Fruit fly (Drosophila melanogaster): Measurements from ENCODE around the gene Es2.

Es2 gene

DNA sequence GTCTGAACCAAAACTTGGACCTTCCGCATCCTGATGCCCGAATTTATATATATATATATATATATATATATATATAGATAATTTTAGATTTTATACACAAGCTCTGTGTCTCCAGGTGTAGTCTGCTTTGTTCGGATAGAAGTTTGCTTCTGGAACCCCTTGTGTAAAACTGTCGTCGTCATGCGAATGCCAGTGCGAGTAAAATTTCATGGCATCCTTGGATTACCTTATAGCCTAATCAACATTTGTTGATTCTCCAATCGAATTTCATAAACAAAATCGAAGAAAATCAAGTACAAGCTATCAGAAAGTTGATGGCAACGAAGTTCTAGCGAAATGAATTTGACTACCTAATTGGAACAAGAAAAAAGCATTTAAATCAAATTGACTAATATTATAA, 3.7 kb upstream of the Es2 start, which contains the start of gene CG32713:
Gene CG32713, minus strand, starts transcription at position 101 of the 400 bp plus-strand sequence.
- no peak for TF ChIP-seq Vsx2 (GFP tag; optimal IDR thresholded peaks at IDR 0.05; ENCODE audit: partially characterized antibody)
- no peak for TF ChIP-seq sv (GFP tag; optimal IDR thresholded peaks at IDR 0.05)
- no peak for TF ChIP-seq ey (GFP tag; optimal IDR thresholded peaks at IDR 0.05)
- TF ChIP-seq Dfd (GFP tag; optimal IDR thresholded peaks at IDR 0.05): no peak
- no peak for TF ChIP-seq Myc (optimal IDR thresholded peaks at IDR 0.05)
- TF ChIP-seq tai (GFP tag; optimal IDR thresholded peaks at IDR 0.05): no peak
- no peak for TF ChIP-seq Sp1 (GFP tag; optimal IDR thresholded peaks at IDR 0.05)
- no peak for TF ChIP-seq brk (GFP tag; optimal IDR thresholded peaks at IDR 0.05)
- TF ChIP-seq br (GFP tag; optimal IDR thresholded peaks at IDR 0.05): no peak
- no peak for TF ChIP-seq Rel (GFP tag; optimal IDR thresholded peaks at IDR 0.05)
- no peak for TF ChIP-seq Rel (tag; optimal IDR thresholded peaks at IDR 0.05)
- no peak for TF ChIP-seq CrebA (GFP tag; optimal IDR thresholded peaks at IDR 0.05; ENCODE audit: borderline replicate concordance)
- TF ChIP-seq Hr83 (GFP tag; optimal IDR thresholded peaks at IDR 0.05; ENCODE audit: poor library complexity, severe bottlenecking): no peak
- TF ChIP-seq Dif (GFP tag; optimal IDR thresholded peaks at IDR 0.05; ENCODE audit: partially characterized antibody): no peak
- TF ChIP-seq Abd-B (GFP tag; optimal IDR thresholded peaks at IDR 0.05): no peak
- no peak for TF ChIP-seq N (GFP tag; optimal IDR thresholded peaks at IDR 0.05)
- no peak for TF ChIP-seq woc (GFP tag; optimal IDR thresholded peaks at IDR 0.05)
- TF ChIP-seq foxo (GFP tag; optimal IDR thresholded peaks at IDR 0.05): no peak
- no peak for TF ChIP-seq fru (GFP tag; optimal IDR thresholded peaks at IDR 0.05)

DNA sequence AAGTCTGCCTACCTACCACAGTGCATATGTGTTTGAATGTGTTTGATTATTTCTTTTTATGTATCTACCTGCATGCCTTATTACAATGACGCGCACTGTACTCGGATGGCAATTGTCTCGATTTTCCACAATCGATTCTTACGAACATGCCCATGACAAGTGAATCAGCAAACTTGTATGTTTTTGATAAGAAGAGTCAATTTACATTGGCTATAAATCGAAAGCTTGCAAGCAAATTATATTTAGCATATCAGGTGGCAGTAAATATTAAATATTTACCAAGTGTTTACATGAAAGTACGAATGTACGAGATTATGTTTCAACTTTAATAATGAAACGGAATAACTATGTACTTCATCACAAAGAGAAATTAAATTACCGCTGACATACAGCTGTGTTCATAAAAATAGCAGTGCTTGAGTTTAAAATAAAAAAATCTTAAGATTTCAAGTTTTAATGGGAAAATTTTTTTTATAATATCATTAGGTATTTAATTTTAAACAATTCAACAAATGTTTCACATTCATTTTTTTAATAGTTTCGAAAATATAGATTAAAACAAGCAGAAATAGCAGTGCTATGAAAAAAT, 1.7 kb upstream of the Es2 start:
- TF ChIP-seq Hr83 (GFP tag; optimal IDR thresholded peaks at IDR 0.05; ENCODE audit: poor library complexity, severe bottlenecking) (no peak), sage (GFP tag; optimal IDR thresholded peaks at IDR 0.05) (no peak), lola (GFP tag; optimal IDR thresholded peaks at IDR 0.05) (no peak), pan (optimal IDR thresholded peaks at IDR 0.05) (no peak), h (GFP tag; optimal IDR thresholded peaks at IDR 0.05) (no peak), Rel (GFP tag; optimal IDR thresholded peaks at IDR 0.05) (no peak), Rel (tag; optimal IDR thresholded peaks at IDR 0.05) (no peak), jim (GFP tag; optimal IDR thresholded peaks at IDR 0.05) (no peak), sv (GFP tag; optimal IDR thresholded peaks at IDR 0.05) (no peak), HLH106 (tag; optimal IDR thresholded peaks at IDR 0.05) (no peak), Vsx2 (GFP tag; optimal IDR thresholded peaks at IDR 0.05; ENCODE audit: partially characterized antibody) (no peak), Dif (GFP tag; optimal IDR thresholded peaks at IDR 0.05; ENCODE audit: partially characterized antibody) (no peak), OdsH (GFP tag; optimal IDR thresholded peaks at IDR 0.05) (no peak)

DNA sequence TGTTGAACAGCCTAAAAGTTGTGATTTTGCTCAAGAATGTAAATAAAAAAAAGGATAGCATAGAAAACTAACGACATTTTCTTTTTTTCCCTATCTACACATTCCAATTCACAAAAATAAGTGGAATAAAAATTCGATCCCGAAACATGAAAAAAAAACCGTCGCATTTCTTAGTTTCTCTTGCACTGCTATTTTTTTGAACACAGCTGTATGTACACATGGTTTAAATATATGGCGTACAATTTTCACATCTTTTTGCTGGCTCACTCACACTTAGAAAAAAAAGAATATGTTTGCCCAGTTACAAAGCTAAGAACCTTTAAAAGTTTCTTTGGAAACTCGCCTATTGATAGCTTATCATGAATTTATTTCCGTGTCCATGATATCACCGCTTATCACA, 1.0 kb upstream of the Es2 start:
- TF ChIP-seq Rel (GFP tag; optimal IDR thresholded peaks at IDR 0.05) (no peak), Rel (tag; optimal IDR thresholded peaks at IDR 0.05) (no peak), Dif (GFP tag; optimal IDR thresholded peaks at IDR 0.05; ENCODE audit: partially characterized antibody) (no peak), Jra (GFP tag; optimal IDR thresholded peaks at IDR 0.05) (no peak), Hnf4 (GFP tag; optimal IDR thresholded peaks at IDR 0.05) (no peak), N (GFP tag; optimal IDR thresholded peaks at IDR 0.05) (no peak), sv (GFP tag; optimal IDR thresholded peaks at IDR 0.05) (no peak), Hr78 (GFP tag; optimal IDR thresholded peaks at IDR 0.05) (no peak), Sp1 (GFP tag; optimal IDR thresholded peaks at IDR 0.05) (no peak), lola (GFP tag; optimal IDR thresholded peaks at IDR 0.05) (no peak), br (GFP tag; optimal IDR thresholded peaks at IDR 0.05) (no peak), CG32264 (GFP tag; optimal IDR thresholded peaks at IDR 0.05) (no peak), h (GFP tag; optimal IDR thresholded peaks at IDR 0.05) (no peak), OdsH (GFP tag; optimal IDR thresholded peaks at IDR 0.05) (no peak), woc (GFP tag; optimal IDR thresholded peaks at IDR 0.05) (no peak), pan (optimal IDR thresholded peaks at IDR 0.05) (no peak), Myc (optimal IDR thresholded peaks at IDR 0.05) (no peak), Mio (GFP tag; optimal IDR thresholded peaks at IDR 0.05) (no peak), jim (GFP tag; optimal IDR thresholded peaks at IDR 0.05) (no peak), dsf (GFP tag; optimal IDR thresholded peaks at IDR 0.05; ENCODE audit: borderline replicate concordance) (no peak)

DNA sequence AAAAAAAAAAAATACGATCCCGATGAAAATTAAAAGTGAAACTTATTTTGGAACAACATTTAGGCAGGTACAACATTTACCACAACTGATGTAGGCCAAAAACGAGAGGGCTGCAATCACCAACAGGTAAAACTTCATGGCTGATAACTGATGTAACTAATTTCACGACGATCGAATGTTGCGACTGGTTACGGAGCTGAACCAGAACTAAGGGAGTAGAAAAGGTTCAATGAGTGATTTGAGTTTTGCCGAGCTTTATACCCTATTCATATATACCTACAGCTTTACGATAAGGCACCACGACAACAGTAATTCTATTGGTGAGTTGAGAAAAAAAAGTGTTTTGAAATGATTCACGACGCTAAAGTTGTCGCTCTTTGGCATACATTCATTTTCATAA, 593 bp upstream of the Es2 start, which contains the start of gene CG15347:
Gene CG15347, minus strand, starts transcription at position 213 of the 400 bp plus-strand sequence.
- no peak for TF ChIP-seq Mio (GFP tag; optimal IDR thresholded peaks at IDR 0.05)
- no peak for TF ChIP-seq brk (GFP tag; optimal IDR thresholded peaks at IDR 0.05)
- TF ChIP-seq Dif (GFP tag; optimal IDR thresholded peaks at IDR 0.05; ENCODE audit: partially characterized antibody): no peak
